Worm (Caenorhabditis elegans): ENCODE data around the gene cids-1.

The cids-1 gene

ce11 chrIII:8293260-8293659 lies 49.0 kb downstream of the cids-1 start:
- TF ChIP-seq scrt-1 (GFP tag; IDR thresholded peaks at IDR 0.05) (no peak), ceh-13 (GFP tag; optimal IDR thresholded peaks at IDR 0.05) (no peak), ceh-36 (tag; optimal IDR thresholded peaks at IDR 0.05) (no peak), sea-1 (GFP tag; conservative IDR thresholded peaks at IDR 0.05) (no peak), F13C5.2 (tag; optimal IDR thresholded peaks at IDR 0.05) (no peak), ets-7 (tag; optimal IDR thresholded peaks at IDR 0.05) (no peak), hmg-4 (GFP tag; optimal IDR thresholded peaks at IDR 0.05) (no peak), flt-1 (GFP tag; IDR thresholded peaks at IDR 0.05) (no peak), tbx-37 (GFP tag; conservative IDR thresholded peaks at IDR 0.05) (no peak)

Data from whole organism, early embryonic.